Fruit fly (Drosophila melanogaster): ENCODE measurements around the gene hzg.

The hzg gene

DNA sequence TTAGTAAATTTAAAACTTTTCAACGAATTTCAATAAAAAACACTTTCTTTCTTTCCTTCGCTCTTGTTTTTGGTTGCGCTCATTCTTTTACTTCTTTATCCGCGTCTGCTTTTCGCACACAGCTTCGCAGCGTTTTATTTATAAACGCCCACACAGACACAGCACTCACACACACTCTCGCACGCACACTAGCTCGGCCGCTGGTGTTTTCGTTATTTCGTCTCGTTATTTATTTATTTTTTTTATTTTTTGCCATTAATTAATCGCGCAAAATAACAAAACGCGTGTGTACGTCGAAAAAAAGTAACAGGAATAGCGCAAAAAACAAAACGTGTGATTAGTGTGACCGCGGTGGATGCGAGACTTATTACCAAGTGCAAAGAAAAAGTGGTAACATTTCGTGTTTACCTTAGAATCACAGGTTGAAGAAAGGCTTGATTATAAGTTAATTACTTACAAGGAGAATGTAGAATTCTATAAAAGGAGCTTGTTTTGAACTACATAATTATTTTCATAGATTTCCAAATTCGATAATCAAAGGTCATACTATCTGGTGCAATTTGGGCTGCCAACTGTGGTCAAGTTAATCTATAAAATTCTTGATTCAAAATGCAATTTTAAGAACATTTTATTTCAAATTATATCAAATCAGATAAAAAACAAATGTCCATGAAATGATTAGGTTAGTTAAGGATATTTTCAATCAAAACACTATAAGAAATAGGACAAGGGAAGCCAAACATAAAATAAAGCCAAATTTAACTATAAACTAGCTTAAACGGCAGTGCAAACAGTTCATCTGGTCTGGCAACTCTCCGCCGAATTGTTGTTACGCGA, at the start of gene hzg, which contains the start of gene mRpS31 (continued):
- TF ChIP-seq H2.0 (GFP tag; IDR thresholded peaks at IDR 0.05) (peak; percentile 43; the same call in 1 of the 2 replicates), Nf-YC (tag; optimal IDR thresholded peaks at IDR 0.05) (peak; percentile 56), zfh2 (GFP tag; optimal IDR thresholded peaks at IDR 0.05) (peak; percentile 60), pzg (GFP tag; optimal IDR thresholded peaks at IDR 0.05) (peak; percentile 61), kay (GFP tag; optimal IDR thresholded peaks at IDR 0.05) (peak; percentile 10), HLH3B (GFP tag; IDR thresholded peaks at IDR 0.05) (no peak), cg (GFP tag; optimal IDR thresholded peaks at IDR 0.05) (peak; percentile 62), Awh (GFP tag; IDR thresholded peaks at IDR 0.05) (peak; percentile 53; the same call in 1 of the 2 replicates), CG8089 (GFP tag; optimal IDR thresholded peaks at IDR 0.05) (no peak), nau (GFP tag; optimal IDR thresholded peaks at IDR 0.05) (no peak), Dbx (GFP tag; IDR thresholded peaks at IDR 0.05) (peak; percentile 19; the same call in 1 of the 3 replicates), CG10565 (GFP tag; optimal IDR thresholded peaks at IDR 0.05) (no peak), CG34376 (GFP tag; optimal IDR thresholded peaks at IDR 0.05) (peak; percentile 36), CG4282 (GFP tag; optimal IDR thresholded peaks at IDR 0.05) (no peak), Sox100B (GFP tag; optimal IDR thresholded peaks at IDR 0.05) (peak; percentile 40), Sry-β (GFP tag; optimal IDR thresholded peaks at IDR 0.05) (peak; percentile 91), CG10431 (GFP tag; optimal IDR thresholded peaks at IDR 0.05) (peak; percentile 39), ham (GFP tag; IDR thresholded peaks at IDR 0.05) (no peak), CG7963 (GFP tag; IDR thresholded peaks at IDR 0.05; ENCODE audit: partially characterized antibody) (no peak), Bteb2 (GFP tag; optimal IDR thresholded peaks at IDR 0.05) (peak; percentile 27), gt (GFP tag; IDR thresholded peaks at IDR 0.05) (no peak), CG10979 (tag; optimal IDR thresholded peaks at IDR 0.05) (peak; percentile 40), D19A (tag; optimal IDR thresholded peaks at IDR 0.05) (peak; percentile 14), Dip3 (GFP tag; optimal IDR thresholded peaks at IDR 0.05) (peak; percentile 20), lmd (GFP tag; IDR thresholded peaks at IDR 0.05) (no peak; the same call in 1 of the 2 replicates), CkIIα-i1 (GFP tag; IDR thresholded peaks at IDR 0.05) (no peak), Dip2 (GFP tag; IDR thresholded peaks at IDR 0.05) (no peak), btn (GFP tag; optimal IDR thresholded peaks at IDR 0.05) (no peak), CG8765 (GFP tag; IDR thresholded peaks at IDR 0.05) (no peak), Poxn (GFP tag; IDR thresholded peaks at IDR 0.05) (no peak), dmrt99B (tag; optimal IDR thresholded peaks at IDR 0.05) (peak; percentile 35), CG10147 (GFP tag; optimal IDR thresholded peaks at IDR 0.05) (peak; percentile 65), otp (GFP tag; IDR thresholded peaks at IDR 0.05) (no peak), Taf1 (GFP tag; IDR thresholded peaks at IDR 0.05) (peak; percentile 54; the same call in 1 of the 2 replicates), CG1792 (GFP tag; optimal IDR thresholded peaks at IDR 0.05) (peak; percentile 13), Adf1 (GFP tag; IDR thresholded peaks at IDR 0.05) (no peak), Myb (GFP tag; optimal IDR thresholded peaks at IDR 0.05) (peak; percentile 5), CG2875 (GFP tag; optimal IDR thresholded peaks at IDR 0.05) (no peak), CG32767 (GFP tag; IDR thresholded peaks at IDR 0.05) (no peak), Hr39 (optimal IDR thresholded peaks at IDR 0.05) (no peak), ERR (GFP tag; optimal IDR thresholded peaks at IDR 0.05) (no peak), eve (GFP tag; optimal IDR thresholded peaks at IDR 0.05) (no peak), Oli (tag; optimal IDR thresholded peaks at IDR 0.05) (peak; percentile 1), CG10543 (GFP tag; optimal IDR thresholded peaks at IDR 0.05) (no peak), Gug (GFP tag; IDR thresholded peaks at IDR 0.05) (peak; percentile 19; the same call in 1 of the 4 replicates), hb (GFP tag; IDR thresholded peaks at IDR 0.05; ENCODE audit: partially characterized antibody) (no peak), CG31388 (GFP tag; optimal IDR thresholded peaks at IDR 0.05) (no peak), Neu2 (GFP tag; optimal IDR thresholded peaks at IDR 0.05; ENCODE audit: borderline replicate concordance) (no peak), Drgx (GFP tag; IDR thresholded peaks at IDR 0.05) (peak; percentile 73), nerfin-1 (tag; optimal IDR thresholded peaks at IDR 0.05) (peak; percentile 27)
